Fruit fly (Drosophila melanogaster): ENCODE data around the gene X11Lbeta.
A peak's percentile ranks its signal among the peaks of the same experiment; 100 is the strongest.

Gene X11Lbeta

dm6 chrX:10740953-10741500, 113.5 kb downstream of the X11Lbeta start (continued):
- TF ChIP-seq CG8478 (optimal IDR thresholded peaks at IDR 0.05) (no peak), CG12299 (tag; optimal IDR thresholded peaks at IDR 0.05) (no peak), dmrt99B (tag; optimal IDR thresholded peaks at IDR 0.05) (peak; percentile 65), CG10979 (tag; optimal IDR thresholded peaks at IDR 0.05) (peak; percentile 43), CG9797 (GFP tag; optimal IDR thresholded peaks at IDR 0.05) (no peak), Stat92E (GFP tag; optimal IDR thresholded peaks at IDR 0.05) (no peak), Bteb2 (GFP tag; optimal IDR thresholded peaks at IDR 0.05) (no peak), CG2712 (tag; optimal IDR thresholded peaks at IDR 0.05) (peak; percentile 74), Blimp-1 (GFP tag; optimal IDR thresholded peaks at IDR 0.05) (peak; percentile 20), CG34422 (GFP tag; IDR thresholded peaks at IDR 0.05) (no peak), CG11504 (tag; optimal IDR thresholded peaks at IDR 0.05) (peak; percentile 19), Med (GFP tag) (peak; percentile 15), Eip74EF (GFP tag; optimal IDR thresholded peaks at IDR 0.05) (peak in 1 of 2 experiments; percentile 30), CG32767 (GFP tag; IDR thresholded peaks at IDR 0.05) (no peak), CG11695 (GFP tag; IDR thresholded peaks at IDR 0.05) (no peak), shn (GFP tag; optimal IDR thresholded peaks at IDR 0.05) (no peak), bbx (GFP tag; IDR thresholded peaks at IDR 0.05; ENCODE audit: partially characterized antibody) (no peak), CG15601 (tag; optimal IDR thresholded peaks at IDR 0.05) (no peak), Poxn (GFP tag; IDR thresholded peaks at IDR 0.05) (no peak), Atf6 (GFP tag; IDR thresholded peaks at IDR 0.05) (no peak), kah (GFP tag; optimal IDR thresholded peaks at IDR 0.05) (no peak), CG1529 (GFP tag; optimal IDR thresholded peaks at IDR 0.05) (no peak), onecut (GFP tag; IDR thresholded peaks at IDR 0.05) (no peak; the same call in 1 of the 2 replicates), CG5180 (GFP tag; optimal IDR thresholded peaks at IDR 0.05) (peak; percentile 3), sob (GFP tag; IDR thresholded peaks at IDR 0.05) (no peak), CG9876 (GFP tag; optimal IDR thresholded peaks at IDR 0.05) (no peak), crc (GFP tag; optimal IDR thresholded peaks at IDR 0.05) (no peak), hth (optimal IDR thresholded peaks at IDR 0.05) (no peak), CG13624 (GFP tag; optimal IDR thresholded peaks at IDR 0.05) (no peak), gt (GFP tag; IDR thresholded peaks at IDR 0.05) (no peak), prd (optimal IDR thresholded peaks at IDR 0.05) (no peak), prd (GFP tag; IDR thresholded peaks at IDR 0.05) (0 out of 3 replicates have a peak, but pooled peaks have one; percentile 24), CG6254 (GFP tag; optimal IDR thresholded peaks at IDR 0.05) (peak; percentile 2), en (GFP tag; optimal IDR thresholded peaks at IDR 0.05) (no peak), nmo (GFP tag; optimal IDR thresholded peaks at IDR 0.05) (peak; percentile 72), ro (GFP tag; IDR thresholded peaks at IDR 0.05) (no peak), CG10321 (GFP tag; IDR thresholded peaks at IDR 0.05) (no peak), CG18262 (tag; optimal IDR thresholded peaks at IDR 0.05) (peak; percentile 76), lola (GFP tag; optimal IDR thresholded peaks at IDR 0.05) (peak in 1 of 3 experiments; percentile 5), CG7357 (GFP tag; IDR thresholded peaks at IDR 0.05) (0 out of 3 replicates have a peak, but pooled peaks have one; percentile 44), CG17361 (GFP tag; IDR thresholded peaks at IDR 0.05) (peak; percentile 73), Hand (GFP tag; optimal IDR thresholded peaks at IDR 0.05) (no peak), pros (GFP tag; optimal IDR thresholded peaks at IDR 0.05) (peak; percentile 70), pnt (GFP tag; optimal IDR thresholded peaks at IDR 0.05) (peak; percentile 14), CG6689 (GFP tag; IDR thresholded peaks at IDR 0.05) (no peak), slou (GFP tag; optimal IDR thresholded peaks at IDR 0.05) (peak; percentile 24), CG17829 (tag; optimal IDR thresholded peaks at IDR 0.05) (peak; percentile 51), unc-4 (GFP tag; IDR thresholded peaks at IDR 0.05; ENCODE audit: partially characterized antibody) (no peak), sug (tag; optimal IDR thresholded peaks at IDR 0.05) (no peak), br (optimal IDR thresholded peaks at IDR 0.05) (no peak), CG12219 (GFP tag; optimal IDR thresholded peaks at IDR 0.05) (no peak)
